Worm (Caenorhabditis elegans) whole organism, young adult: Measurements from ENCODE around the gene Y39G8B.7.

Experiments used
- B0336.3 ChIP-seq: fragments of 200-800 bp; sonication (Bioruptor generic); IDR thresholded peaks from 2 replicates; pipeline ENCODE4 v1.3.6; 2022; ENCODE audit warnings: missing genetic modification characterization, missing compliant biosample characterization
- C06A6.2 ChIP-seq: fragments of 200-800 bp; sonication (Bioruptor generic); conservative IDR thresholded peaks from 2 replicates; pipeline ENCODE4 v1.3.6; 2022; ENCODE audit warnings: missing genetic modification characterization, missing compliant biosample characterization
- F10E7.11 ChIP-seq: sonication (generic microtip); optimal IDR thresholded peaks from 2 replicates; lab custom pipeline; 2017; ENCODE audit warnings: mild to moderate bottlenecking, missing genetic modification characterization, moderate library complexity, missing compliant biosample characterization
- F23B12.7 ChIP-seq: sonication (generic microtip); optimal IDR thresholded peaks from 2 replicates; lab custom pipeline; 2017; ENCODE audit warnings: missing genetic modification characterization, mild to moderate bottlenecking, missing compliant biosample characterization, antibody characterized with exemption, moderate library complexity; ENCODE audit not compliant: insufficient read depth
- F55B11.4 ChIP-seq: sonication (generic microtip); optimal IDR thresholded peaks from 2 replicates; lab custom pipeline; 2016; ENCODE audit warnings: missing compliant biosample characterization, missing genetic modification characterization, borderline replicate concordance; ENCODE audit not compliant: insufficient read depth
- F57A8.1 ChIP-seq: fragments of 200-800 bp; sonication (Bioruptor generic); optimal IDR thresholded peaks from 2 replicates; lab custom pipeline; 2018; ENCODE audit warnings: mild to moderate bottlenecking, missing genetic modification characterization, moderate library complexity, missing compliant biosample characterization
- F57C9.4 ChIP-seq: sonication (generic microtip); optimal IDR thresholded peaks from 2 replicates; lab custom pipeline; 2017; ENCODE audit warnings: mild to moderate bottlenecking, missing genetic modification characterization, missing compliant biosample characterization
- Y67H2A.10 ChIP-seq: fragments of 200-800 bp; sonication (Bioruptor generic); conservative IDR thresholded peaks from 2 replicates; pipeline ENCODE4 v1.3.6; 2022; ENCODE audit warnings: missing genetic modification reagents, missing genetic modification characterization, missing compliant biosample characterization
- Y79H2A.3 ChIP-seq: fragments of 200-800 bp; sonication (Bioruptor generic); conservative IDR thresholded peaks from 2 replicates; pipeline ENCODE4 v1.3.6; 2022; ENCODE audit warnings: missing genetic modification reagents, missing genetic modification characterization, missing compliant biosample characterization
- attf-6 ChIP-seq: fragments of 200-800 bp; sonication (Bioruptor generic); IDR thresholded peaks from 2 replicates; pipeline ENCODE4 v1.3.6; 2022; ENCODE audit warnings: missing genetic modification reagents, missing genetic modification characterization, missing compliant biosample characterization
- cebp-1 ChIP-seq, 2 experiments: fragments of 200-800 bp in 1 of 2; sonication (Bioruptor generic) in 1 of 2; sonication (generic microtip) in 1 of 2; IDR thresholded peaks in 1 of 2; optimal IDR thresholded peaks in 1 of 2; 2 replicates each; pipeline versions ENCODE4 v1.3.6 to Lab custom; 2017 to 2022; ENCODE audit warnings: missing compliant biosample characterization in 2 of 2, missing genetic modification characterization in 2 of 2, mild to moderate bottlenecking in 1 of 2, missing genetic modification reagents in 1 of 2, moderate library complexity in 1 of 2
- ceh-58 ChIP-seq: fragments of 200-800 bp; sonication (Bioruptor generic); IDR thresholded peaks from 2 replicates; pipeline ENCODE4 v1.3.6; 2022; ENCODE audit warnings: missing genetic modification characterization, missing compliant biosample characterization
- dox-1 ChIP-seq: fragments of 200-800 bp; sonication (Bioruptor generic); IDR thresholded peaks from 2 replicates; pipeline ENCODE4 v1.3.6; 2022; ENCODE audit warnings: missing genetic modification reagents, missing genetic modification characterization, missing compliant biosample characterization
- dpff-1 ChIP-seq: sonication (generic microtip); optimal IDR thresholded peaks from 2 replicates; lab custom pipeline; 2017; ENCODE audit warnings: mild to moderate bottlenecking, missing genetic modification characterization, missing compliant biosample characterization
- efl-1 ChIP-seq: fragments of 150-350 bp; optimal IDR thresholded peaks from 2 replicates; lab custom pipeline; 2014; ENCODE audit warnings: missing biosample characterization, missing genetic modification reagents, missing genetic modification characterization
- egrh-3 ChIP-seq: fragments of 200-800 bp; sonication (Bioruptor generic); IDR thresholded peaks from 2 replicates; pipeline ENCODE4 v1.3.6; 2022; ENCODE audit warnings: missing genetic modification reagents, missing genetic modification characterization, missing compliant biosample characterization
- lag-1 ChIP-seq: fragments of 200-800 bp; sonication (Bioruptor generic); IDR thresholded peaks from 2 replicates; pipeline ENCODE4 v1.3.6; 2022; ENCODE audit warnings: missing genetic modification reagents, missing genetic modification characterization, missing compliant biosample characterization
- let-526 ChIP-seq: fragments of 200-800 bp; sonication (Bioruptor generic); IDR thresholded peaks from 2 replicates; pipeline ENCODE4 v1.3.6; 2022; ENCODE audit warnings: missing genetic modification reagents, missing genetic modification characterization, missing compliant biosample characterization
- lin-40 ChIP-seq: sonication (generic microtip); optimal IDR thresholded peaks from 2 replicates; lab custom pipeline; 2016; ENCODE audit warnings: missing genetic modification characterization, mild to moderate bottlenecking, missing compliant biosample characterization, missing genotype, missing genetic modification reagents
- lsy-27 ChIP-seq: sonication (generic microtip); optimal IDR thresholded peaks from 2 replicates; lab custom pipeline; 2017; ENCODE audit warnings: missing genetic modification characterization, mild to moderate bottlenecking, missing compliant biosample characterization, antibody characterized with exemption, missing genotype, borderline replicate concordance; ENCODE audit not compliant: insufficient read depth
- madf-6 ChIP-seq: fragments of 200-800 bp; sonication (Bioruptor generic); IDR thresholded peaks from 2 replicates; pipeline ENCODE4 v1.3.6; 2022; ENCODE audit warnings: missing genetic modification reagents, missing genetic modification characterization, missing compliant biosample characterization
- mcd-1 ChIP-seq: fragments of 200-800 bp; sonication (Bioruptor generic); IDR thresholded peaks from 2 replicates; pipeline ENCODE4 v1.3.6; 2022; ENCODE audit warnings: missing genetic modification reagents, missing genetic modification characterization, missing compliant biosample characterization
- mes-4 ChIP-seq: sonication (generic microtip); optimal IDR thresholded peaks from 2 replicates; lab custom pipeline; 2016; ENCODE audit warnings: missing genotype, missing genetic modification characterization, missing compliant biosample characterization
- nfya-2 ChIP-seq: fragments of 200-800 bp; sonication (Bioruptor generic); IDR thresholded peaks from 2 replicates; pipeline ENCODE4 v1.3.6; 2022; ENCODE audit warnings: missing genetic modification reagents, missing genetic modification characterization, missing compliant biosample characterization
- nhr-80 ChIP-seq: sonication (generic microtip); optimal IDR thresholded peaks from 2 replicates; lab custom pipeline; 2016; ENCODE audit warnings: missing genetic modification characterization, missing compliant biosample characterization
- rpc-1 ChIP-seq, 2 experiments: fragments of 150-350 bp in 1 of 2; sonication (generic microtip) in 1 of 2; optimal IDR thresholded peaks; 2 replicates each; lab custom pipeline; 2014 to 2018; ENCODE audit warnings: missing biosample characterization in 1 of 2, missing genetic modification characterization in 1 of 2, missing genetic modification reagents in 1 of 2, missing genotype in 1 of 2
- sptf-2 ChIP-seq: fragments of 200-800 bp; sonication (Bioruptor generic); optimal IDR thresholded peaks from 2 replicates; lab custom pipeline; 2018; ENCODE audit warnings: mild to moderate bottlenecking, missing genetic modification characterization, missing compliant biosample characterization
- unc-130 ChIP-seq: sonication (generic microtip); optimal IDR thresholded peaks from 2 replicates; lab custom pipeline; 2016; ENCODE audit warnings: missing genetic modification reagents, missing genetic modification characterization, missing compliant biosample characterization
- unc-62 ChIP-seq: fragments of 150-350 bp; optimal IDR thresholded peaks from 2 replicates; lab custom pipeline; 2014; ENCODE audit warnings: missing biosample characterization, missing genetic modification reagents, missing genetic modification characterization
- zfh-2 ChIP-seq: fragments of 200-800 bp; sonication (Bioruptor generic); conservative IDR thresholded peaks from 2 replicates; pipeline ENCODE4 v1.3.6; 2022; ENCODE audit warnings: missing genetic modification reagents, missing genetic modification characterization, missing compliant biosample characterization
- ztf-22 ChIP-seq: fragments of 200-800 bp; sonication (Bioruptor generic); optimal IDR thresholded peaks from 2 replicates; lab custom pipeline; 2018; ENCODE audit warnings: mild to moderate bottlenecking, missing genetic modification characterization, moderate library complexity, missing compliant biosample characterization

The Y39G8B.7 gene

DNA sequence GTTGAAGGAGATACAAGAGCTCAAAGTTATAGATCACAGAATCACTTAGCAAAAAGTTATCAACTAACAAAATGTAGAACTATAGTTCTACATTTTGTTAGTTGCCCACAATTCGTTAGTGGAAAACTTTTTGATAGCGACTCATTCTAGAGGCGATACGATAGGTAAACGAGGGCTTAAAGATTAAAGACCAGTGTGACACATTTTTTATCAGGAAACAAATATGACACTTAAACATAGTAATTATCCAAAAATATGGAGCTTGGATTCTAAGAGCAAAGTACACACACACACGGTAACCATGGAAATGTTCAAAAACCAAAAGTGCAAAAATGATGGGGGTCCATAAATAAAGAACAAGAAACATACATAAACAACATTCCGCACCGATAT, 45.0 kb upstream of the Y39G8B.7 start:
- TF ChIP-seq F57A8.1 (GFP tag; lab: Kevin White, UChicago) (no peak), F55B11.4 (tag; lab: Kevin White, UChicago) (no peak), sptf-2 (GFP tag; lab: Kevin White, UChicago) (no peak), unc-130 (GFP tag; lab: Kevin White, UChicago) (no peak), dox-1 (GFP tag; lab: Robert Waterston, UW) (no peak), dpff-1 (no peak), nfya-2 (no peak), ceh-58 (GFP tag; lab: Robert Waterston, UW) (no peak), lin-40 (tag; lab: Kevin White, UChicago) (no peak), lsy-27 (tag; lab: Kevin White, UChicago) (no peak), C06A6.2 (GFP tag; lab: Robert Waterston, UW) (no peak), mes-4 (no peak), lag-1 (no peak)

DNA sequence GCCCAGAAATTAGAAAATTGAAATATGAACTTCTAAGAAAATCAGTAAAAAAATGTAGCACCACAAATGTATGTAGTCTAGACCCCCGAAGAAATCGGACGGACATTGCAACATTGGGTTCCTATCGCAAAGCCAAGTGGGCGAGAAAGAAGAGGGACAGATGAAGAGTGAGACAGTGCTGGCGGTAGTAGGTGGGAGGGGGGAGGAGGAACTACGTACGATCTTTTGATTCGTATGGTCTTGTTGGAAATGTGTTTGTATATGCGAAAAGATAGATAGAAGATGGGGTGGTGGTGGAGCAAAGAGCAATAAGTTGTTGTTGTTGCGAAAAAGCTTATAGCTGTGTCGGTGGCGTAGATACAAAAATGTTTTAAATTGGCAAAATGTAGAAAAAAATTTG, 43.5 kb upstream of the Y39G8B.7 start:
- TF ChIP-seq unc-130 (GFP tag; lab: Kevin White, UChicago) = no peak
- peak; percentile 1 for TF ChIP-seq nhr-80 (tag; lab: Kevin White, UChicago)
- TF ChIP-seq, all 124 proteins: peak for 1

DNA sequence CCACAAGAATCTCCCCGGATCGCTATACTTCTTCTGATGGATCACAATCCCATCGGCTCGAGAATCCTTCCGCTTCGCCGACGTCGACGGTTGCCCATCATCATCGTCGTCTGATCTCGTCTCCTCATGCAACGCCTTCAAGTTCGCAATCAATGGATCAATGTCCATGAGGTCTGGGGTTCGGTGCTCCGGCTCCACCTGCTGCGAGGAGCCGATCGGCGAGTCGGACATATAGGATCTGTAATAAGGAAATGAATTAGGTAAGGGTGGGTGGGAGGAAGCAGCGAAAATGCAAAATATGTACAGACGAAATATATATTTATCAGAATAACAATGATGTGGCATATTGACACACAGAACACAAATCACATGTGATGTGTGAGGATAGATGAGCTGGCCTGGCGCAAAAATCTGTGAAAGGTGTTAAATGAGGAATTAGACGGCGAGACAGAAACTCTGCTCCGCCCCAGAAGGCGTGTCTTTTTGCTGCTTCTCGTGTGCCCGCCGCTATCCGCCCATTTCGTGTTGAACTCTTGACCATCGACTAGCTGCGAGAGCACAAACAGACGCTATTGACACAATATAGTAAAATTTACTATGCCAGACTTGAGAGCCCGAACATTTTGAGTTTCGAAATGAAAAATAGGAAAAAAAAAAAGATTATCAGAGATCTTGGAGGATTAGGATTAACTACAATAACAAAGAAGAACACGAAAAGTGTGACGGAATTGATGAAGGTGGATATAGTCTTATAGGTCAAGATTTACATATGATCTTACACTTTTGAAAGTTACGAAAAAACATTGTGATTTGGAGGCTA, 42.9 kb upstream of the Y39G8B.7 start:
- TF ChIP-seq unc-62 (GFP tag; lab: Kevin White, UChicago) = no peak
- TF ChIP-seq F23B12.7 = no peak
- no peak for TF ChIP-seq Y67H2A.10 (GFP tag; lab: Robert Waterston, UW)
- TF ChIP-seq F10E7.11 (tag; lab: Kevin White, UChicago) = no peak
- peak; percentile 70 for TF ChIP-seq zfh-2 (GFP tag; lab: Robert Waterston, UW)
- TF ChIP-seq attf-6 = no peak

DNA sequence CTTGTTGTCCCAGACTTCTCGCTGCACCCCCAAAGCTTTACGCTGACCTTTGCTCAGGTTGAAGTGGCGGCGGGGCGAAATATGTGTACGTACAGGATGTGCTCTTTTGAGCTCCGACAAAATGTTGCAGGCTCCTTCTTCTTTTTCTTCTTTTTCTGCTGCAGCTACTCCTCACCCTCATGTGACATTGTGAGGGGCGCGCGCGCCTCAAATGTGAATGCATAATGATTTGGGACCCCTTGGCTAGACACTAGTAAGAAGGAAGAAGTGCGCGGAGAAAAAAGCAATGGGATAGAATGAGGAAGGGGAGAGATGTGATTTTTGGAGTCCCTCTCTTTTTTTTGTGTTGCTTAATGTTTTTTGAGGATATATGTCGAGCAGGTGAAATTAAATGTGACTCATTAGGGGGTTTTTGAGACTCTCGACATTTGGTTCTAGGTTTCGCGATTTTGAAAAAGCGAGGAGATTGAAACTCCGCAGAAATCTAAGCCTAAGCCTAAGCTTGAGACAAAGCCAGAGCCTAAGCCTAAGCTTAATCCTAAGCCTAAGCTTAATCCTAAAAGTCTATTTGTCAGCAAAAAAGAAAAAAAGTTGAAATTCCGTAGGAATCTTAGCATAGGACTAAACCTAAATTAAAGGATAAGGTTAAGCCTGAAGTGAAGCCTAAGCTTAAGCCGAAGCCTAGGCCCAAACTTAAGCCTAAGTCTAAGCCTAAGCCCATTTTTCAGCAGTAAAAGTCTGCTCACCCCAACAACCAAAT, 42.1 kb upstream of the Y39G8B.7 start:
- peak; percentile 11; the same call in 1 of the 2 replicates for TF ChIP-seq mcd-1
- TF ChIP-seq zfh-2 (GFP tag; lab: Robert Waterston, UW) = 0 out of 2 replicates have a peak, but pooled peaks have one; percentile 46
- TF ChIP-seq rpc-1 (optimal IDR thresholded peaks at IDR 0.05; lab: Kevin White, UChicago) = no peak
- no peak for TF ChIP-seq rpc-1 (tag; optimal IDR thresholded peaks at IDR 0.05; lab: Kevin White, UChicago)
- TF ChIP-seq cebp-1 (GFP tag; IDR thresholded peaks at IDR 0.05; lab: Robert Waterston, UW) = no peak
- peak; percentile 23 for TF ChIP-seq cebp-1 (tag; optimal IDR thresholded peaks at IDR 0.05; lab: Kevin White, UChicago)
- TF ChIP-seq madf-6 (GFP tag; lab: Robert Waterston, UW) = peak; percentile 12; the same call in 1 of the 2 replicates

DNA sequence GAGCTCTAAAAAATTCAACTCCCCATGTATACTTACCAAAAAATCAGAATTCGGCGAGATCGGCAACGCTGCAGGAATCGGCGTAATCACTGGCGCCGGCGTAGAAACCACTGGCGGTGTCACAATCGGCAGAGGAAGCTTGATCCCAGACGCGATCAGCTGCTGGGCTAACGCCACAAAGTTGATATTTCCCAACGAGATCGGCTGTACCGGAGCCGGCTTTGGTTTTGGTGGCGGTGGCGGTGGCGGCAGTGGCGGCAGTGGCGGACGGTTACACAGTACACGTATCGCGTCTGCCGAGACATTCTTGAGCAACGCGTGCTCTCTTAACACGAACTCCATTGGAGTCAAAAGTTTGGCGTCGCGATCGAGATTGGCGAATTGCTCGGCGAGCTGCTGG, 39.7 kb upstream of the Y39G8B.7 start:
- TF ChIP-seq zfh-2 (GFP tag; lab: Robert Waterston, UW) = peak; percentile 72
- TF ChIP-seq F57C9.4 (tag; lab: Kevin White, UChicago) = no peak
- no peak for TF ChIP-seq ztf-22 (GFP tag; lab: Kevin White, UChicago)
- peak; percentile 12; the same call in 1 of the 2 replicates for TF ChIP-seq egrh-3 (GFP tag; lab: Robert Waterston, UW)
- no peak for TF ChIP-seq mes-4
- no peak for TF ChIP-seq B0336.3 (GFP tag; lab: Robert Waterston, UW)
- peak; percentile 4; the same call in 1 of the 2 replicates for TF ChIP-seq let-526 (GFP tag; lab: Robert Waterston, UW)
- no peak for TF ChIP-seq Y79H2A.3 (GFP tag; lab: Robert Waterston, UW)
- no peak for TF ChIP-seq efl-1
